Worm (Caenorhabditis elegans): ENCODE results near the gene C13F10.7.

DNA sequence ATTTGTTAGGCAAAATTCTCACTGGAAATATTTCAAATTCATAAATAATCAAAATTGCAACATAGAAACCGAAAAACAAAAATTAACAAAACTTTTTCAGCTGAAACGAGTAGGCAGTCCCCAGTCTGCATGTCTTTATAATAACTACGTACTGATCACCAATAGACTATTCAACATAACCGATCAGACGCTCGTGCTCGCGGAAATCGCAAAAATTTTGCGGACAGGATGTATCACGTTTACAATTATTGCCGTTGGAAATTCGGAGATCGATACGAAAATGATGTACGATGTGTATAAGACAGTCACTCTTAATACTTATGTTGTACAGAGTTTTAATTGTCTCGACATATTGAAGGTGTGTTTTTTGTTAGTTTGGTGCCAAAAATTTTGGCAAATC, 21.7 kb downstream of the C13F10.7 start:
- TF ChIP-seq elt-3 (tag; optimal IDR thresholded peaks at IDR 0.05) (no peak), ceh-43 (GFP tag; optimal IDR thresholded peaks at IDR 0.05) (no peak), blmp-1 (tag; optimal IDR thresholded peaks at IDR 0.05) (no peak), sptf-1 (tag; optimal IDR thresholded peaks at IDR 0.05) (no peak), snpc-4 (tag; optimal IDR thresholded peaks at IDR 0.05) (no peak), bed-3 (GFP tag; optimal IDR thresholded peaks at IDR 0.05) (no peak), cnd-1 (tag; optimal IDR thresholded peaks at IDR 0.05) (no peak)
